Worm (Caenorhabditis elegans) whole organism, L2 larva: ENCODE results near the gene T03G11.9.

Source experiments
- blmp-1 ChIP-seq: sonication (generic microtip); optimal IDR thresholded peaks from 2 replicates; lab custom pipeline; 2017; ENCODE audit warnings: missing genetic modification characterization, mild to moderate bottlenecking, missing compliant biosample characterization, antibody characterized with exemption, moderate library complexity; ENCODE audit not compliant: insufficient read depth
- nhr-6 ChIP-seq: fragments of 150-350 bp; optimal IDR thresholded peaks from 2 replicates; lab custom pipeline; 2014; ENCODE audit warnings: missing biosample characterization, missing genetic modification characterization

DNA sequence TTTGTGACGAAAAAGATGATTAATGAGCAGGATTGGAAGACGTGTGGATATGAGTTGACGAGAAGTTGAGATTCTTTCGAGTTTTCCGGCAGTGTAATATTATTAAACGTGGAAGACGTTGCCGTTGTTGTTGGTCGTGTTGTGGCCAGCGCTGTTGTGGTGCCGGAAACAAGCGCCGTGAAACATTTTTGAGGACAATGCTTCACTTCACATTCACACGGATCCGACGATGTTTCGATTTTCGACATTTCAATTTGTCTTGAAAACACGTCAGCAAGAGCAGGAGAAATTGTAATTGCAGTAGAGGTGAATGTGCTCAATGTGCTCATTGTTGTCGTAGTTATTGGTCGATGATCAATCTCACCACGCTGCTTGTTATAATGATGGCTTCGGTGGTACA is 15.3 kb upstream of the T03G11.9 start:
- no peak for TF ChIP-seq blmp-1 (tag; lab: Kevin White, UChicago)
- TF ChIP-seq nhr-6 (tag; lab: Kevin White, UChicago), result no peak
